Fruit fly (Drosophila melanogaster) S2 (cell line): ENCODE results near the gene CG18649.

Experiments
- CG8478 ChIP-seq: fragments of >200 bp; optimal IDR thresholded peaks from 2 replicates; lab custom pipeline; 2018
- CTCF ChIP-seq, 2 experiments: fragments of >200 bp; optimal IDR thresholded peaks; 2 replicates each; lab custom pipeline; 2018

Gene CG18649

DNA sequence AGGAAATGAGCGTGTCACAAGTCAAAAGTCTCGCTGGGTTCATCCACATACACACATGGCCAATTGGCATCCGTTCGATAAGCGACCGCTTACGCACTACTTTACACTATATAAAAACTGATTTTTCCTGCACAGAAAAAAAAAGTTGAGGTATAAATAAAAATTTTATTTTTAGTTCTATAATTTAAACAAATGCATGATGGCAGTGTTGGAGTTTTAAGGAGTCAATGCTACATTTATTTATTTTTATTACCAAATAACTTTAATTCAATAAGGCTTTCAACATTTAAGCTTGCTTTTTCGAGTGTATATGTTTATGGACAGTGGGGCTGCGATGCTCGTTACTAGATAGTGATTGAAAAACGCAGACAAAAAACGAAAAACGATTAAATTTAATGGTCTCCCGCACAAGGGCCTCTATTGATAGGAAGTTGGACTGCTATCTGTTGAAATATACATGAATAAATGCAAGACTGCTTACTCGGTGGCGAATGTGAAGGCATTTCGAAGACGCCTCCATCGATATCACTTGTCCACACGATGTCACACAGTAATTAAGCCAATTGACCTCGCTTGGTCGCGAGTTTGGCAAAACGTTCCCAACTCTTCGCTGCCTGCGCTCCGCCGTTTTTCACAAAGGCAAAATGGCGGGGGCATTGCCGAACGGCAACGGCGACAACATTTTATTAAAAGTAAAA, 42.1 kb downstream of the CG18649 start:
- TF ChIP-seq CG8478 (lab: Kevin White, UChicago), result no peak
- TF ChIP-seq CTCF (optimal IDR thresholded peaks at IDR 0.05; lab: Kevin White, UChicago), result no peak

DNA sequence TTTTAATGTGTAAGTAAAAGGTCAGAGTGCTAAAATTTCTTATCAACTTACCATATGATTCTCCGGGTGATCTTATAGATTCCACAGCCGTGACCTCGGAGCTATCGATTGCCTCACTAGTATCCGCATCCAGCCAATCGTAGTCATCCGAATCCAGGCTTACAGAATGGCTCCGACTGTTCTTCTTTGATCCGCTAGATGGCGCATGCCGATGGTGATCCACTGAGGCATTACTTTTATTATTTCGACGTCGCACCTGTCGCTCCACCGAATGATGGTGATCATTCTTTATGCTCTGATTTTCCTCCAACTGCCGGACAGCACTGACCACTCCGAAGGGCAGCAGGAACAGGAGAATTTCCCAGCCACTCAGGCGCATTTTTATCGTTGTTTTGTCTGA, 42.8 kb downstream of the CG18649 start:
- peak; percentile 82 to 88 for TF ChIP-seq CTCF (optimal IDR thresholded peaks at IDR 0.05; lab: Kevin White, UChicago)
- TF ChIP-seq CG8478 (lab: Kevin White, UChicago), result no peak

DNA sequence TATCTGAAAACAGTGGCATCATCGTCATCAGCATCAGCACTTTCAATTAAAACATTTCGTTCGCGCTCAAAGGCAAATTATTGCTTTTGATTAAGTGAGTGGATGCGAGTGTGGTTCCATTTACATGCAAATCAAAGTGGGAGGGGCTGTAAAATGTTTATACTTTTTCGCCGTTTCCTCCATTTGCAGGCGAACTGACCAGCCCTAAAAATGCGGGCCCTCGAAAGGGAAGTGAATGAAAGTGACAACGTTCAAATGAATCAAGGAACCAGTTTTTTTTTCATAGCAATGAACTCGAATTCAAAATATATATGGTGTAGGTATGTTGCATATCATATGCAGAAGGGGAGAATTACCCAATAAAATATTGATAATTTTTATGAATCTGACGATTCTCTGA, 43.3 kb downstream of the CG18649 start:
- no peak for TF ChIP-seq CG8478 (lab: Kevin White, UChicago)
- no peak for TF ChIP-seq CTCF (optimal IDR thresholded peaks at IDR 0.05; lab: Kevin White, UChicago)

DNA sequence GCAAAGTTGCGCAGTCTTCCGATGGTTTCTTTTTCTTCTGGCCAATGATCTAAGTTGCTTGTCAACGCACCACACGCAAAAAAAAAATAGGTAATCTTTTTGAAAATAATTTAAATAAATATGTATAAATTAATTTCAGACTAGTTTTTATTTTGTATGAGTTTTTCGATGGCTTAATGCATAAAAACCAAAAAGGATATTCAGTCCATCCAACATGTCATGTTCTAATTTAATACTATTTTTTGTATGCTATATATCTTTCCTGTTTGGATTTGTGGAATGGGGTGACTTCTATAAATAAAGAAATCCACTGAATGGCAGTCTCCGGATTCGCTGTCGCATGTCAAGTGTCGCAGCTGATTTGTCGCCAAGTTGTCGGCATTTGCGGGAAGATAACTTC, 44.3 kb downstream of the CG18649 start:
- TF ChIP-seq CG8478 (lab: Kevin White, UChicago) (no peak), CTCF (optimal IDR thresholded peaks at IDR 0.05; lab: Kevin White, UChicago) (no peak)

DNA sequence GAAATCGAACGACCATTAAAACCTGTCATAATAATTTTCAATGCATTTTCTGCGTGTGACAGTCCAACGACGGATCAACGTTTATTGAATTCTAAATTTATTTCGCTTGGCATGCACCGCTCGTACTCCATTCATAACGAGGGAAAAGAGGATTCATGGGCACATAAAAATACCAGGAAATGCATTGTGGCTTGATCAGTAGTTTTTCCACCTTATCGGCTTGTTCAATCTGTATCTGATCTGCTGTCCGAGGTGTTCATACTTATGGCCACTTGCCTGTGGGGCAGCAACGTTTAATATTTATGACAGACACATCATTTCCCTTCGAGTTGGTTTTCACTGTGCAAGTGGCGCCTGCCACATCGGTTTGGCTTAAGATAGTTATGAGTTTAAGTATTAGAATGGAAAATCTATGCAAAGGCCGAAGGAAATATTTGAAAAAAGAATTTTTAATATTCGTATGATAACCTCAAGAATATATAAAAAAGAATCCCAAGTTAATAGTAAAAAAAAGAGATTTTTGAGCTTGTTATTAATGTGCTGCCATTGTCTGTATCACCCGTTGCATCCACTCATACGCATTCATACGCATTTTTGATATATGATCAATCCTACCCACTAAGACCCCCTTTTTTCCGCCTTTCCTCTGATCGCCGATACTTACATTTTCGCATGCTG, 46.5 kb downstream of the CG18649 start:
- TF ChIP-seq CTCF (optimal IDR thresholded peaks at IDR 0.05; lab: Kevin White, UChicago) (no peak), CG8478 (lab: Kevin White, UChicago) (no peak)

DNA sequence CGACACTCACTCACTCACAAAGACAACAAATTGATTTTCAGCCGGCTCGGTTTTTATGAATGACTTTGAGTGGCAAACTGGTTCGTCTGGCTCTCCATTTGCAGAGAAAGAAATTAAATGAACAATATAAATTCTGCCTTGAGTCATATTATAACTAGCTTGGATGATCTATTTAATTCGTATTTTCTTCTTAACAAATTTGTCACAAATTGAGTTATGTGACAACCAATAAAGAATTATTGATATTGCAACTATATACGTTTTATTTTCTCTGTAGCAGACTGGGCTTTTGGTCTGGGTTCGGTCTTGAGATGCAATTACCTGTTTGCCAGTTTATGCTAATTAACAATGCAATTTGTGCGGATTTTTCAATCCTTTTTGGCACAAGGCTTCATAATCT, 47.1 kb downstream of the CG18649 start:
- TF ChIP-seq CG8478 (lab: Kevin White, UChicago) (no peak), CTCF (optimal IDR thresholded peaks at IDR 0.05; lab: Kevin White, UChicago) (no peak)

DNA sequence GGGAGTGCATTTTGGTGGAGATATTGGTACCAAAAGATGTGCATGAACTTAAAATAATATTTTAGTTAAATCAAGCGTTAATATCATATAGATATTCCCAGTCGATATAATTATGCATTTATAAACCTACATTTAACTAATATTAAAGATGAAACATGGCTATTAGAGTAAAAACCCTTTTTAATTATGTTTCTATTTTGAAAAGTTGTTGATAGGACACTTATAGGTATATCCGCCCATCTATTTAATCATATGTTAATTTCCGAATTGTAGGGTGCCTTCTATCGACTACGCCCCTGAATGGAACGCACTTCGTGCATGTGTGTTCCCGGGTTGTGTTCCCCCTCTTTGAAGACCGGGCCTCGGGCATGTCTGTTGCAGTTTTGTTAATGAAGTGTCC, 48.2 kb downstream of the CG18649 start:
- TF ChIP-seq CG8478 (lab: Kevin White, UChicago) (no peak), CTCF (optimal IDR thresholded peaks at IDR 0.05; lab: Kevin White, UChicago) (no peak)

DNA sequence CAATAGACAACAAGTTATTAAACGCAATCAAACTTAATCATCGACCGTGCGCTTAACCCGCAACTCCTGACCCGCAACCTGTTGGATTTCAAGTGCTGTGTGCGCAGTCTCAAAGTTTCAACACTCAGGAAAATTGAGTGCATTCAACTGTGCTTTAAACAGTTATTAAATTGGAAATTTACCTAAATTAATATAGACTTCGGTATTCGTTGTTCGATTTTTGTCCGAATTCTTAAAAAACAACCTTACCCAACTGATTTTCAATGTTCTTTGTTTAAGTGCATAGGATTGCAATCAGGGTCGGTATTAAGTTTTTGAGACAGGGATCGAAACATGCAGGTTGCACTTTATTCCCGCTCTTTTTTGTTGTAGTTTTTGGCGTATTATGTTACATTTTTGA, 48.9 kb downstream of the CG18649 start:
- TF ChIP-seq CG8478 (lab: Kevin White, UChicago), result no peak
- no peak for TF ChIP-seq CTCF (optimal IDR thresholded peaks at IDR 0.05; lab: Kevin White, UChicago)
